Fruit fly (Drosophila melanogaster) whole organism, adult: ENCODE measurements around the gene CG15012.
A peak's percentile ranks its signal among the peaks of the same experiment; 100 is the strongest.

Experiments used
- CG11617 ChIP-seq: fragments of 200-800 bp; sonication (Bioruptor generic); optimal IDR thresholded peaks from 2 replicates; lab custom pipeline; 2017; ENCODE audit warnings: mild to moderate bottlenecking, missing biosample characterization, missing genetic modification reagents, missing genetic modification characterization
- CG1620 ChIP-seq: fragments of 200-800 bp; sonication (Bioruptor generic); optimal IDR thresholded peaks from 2 replicates; lab custom pipeline; 2016; ENCODE audit warnings: missing biosample characterization, missing genetic modification characterization
- CG5204 ChIP-seq: fragments of 200-800 bp; sonication (Bioruptor generic); optimal IDR thresholded peaks from 2 replicates; lab custom pipeline; 2016; ENCODE audit warnings: missing biosample characterization, missing genetic modification characterization
- CG7045 ChIP-seq: fragments of 200-800 bp; sonication (Bioruptor generic); optimal IDR thresholded peaks from 2 replicates; lab custom pipeline; 2017; ENCODE audit warnings: missing biosample characterization, mild to moderate bottlenecking, missing genetic modification characterization
- CG7101 ChIP-seq: fragments of 200-800 bp; sonication (Bioruptor generic); optimal IDR thresholded peaks from 2 replicates; lab custom pipeline; 2018; ENCODE audit warnings: missing biosample characterization, mild to moderate bottlenecking, missing genetic modification characterization, moderate library complexity
- Clk ChIP-seq: fragments of 200-800 bp; sonication (Bioruptor generic); optimal IDR thresholded peaks from 2 replicates; lab custom pipeline; 2017; ENCODE audit warnings: missing biosample characterization, missing genetic modification characterization
- Crg-1 ChIP-seq: fragments of 200-800 bp; sonication (Bioruptor generic); optimal IDR thresholded peaks from 2 replicates; lab custom pipeline; 2016; ENCODE audit warnings: missing biosample characterization, missing genetic modification characterization
- Hr96 ChIP-seq: fragments of 200-800 bp; sonication (Bioruptor generic); optimal IDR thresholded peaks from 2 replicates; lab custom pipeline; 2016; ENCODE audit warnings: missing biosample characterization, missing genetic modification characterization
- cic ChIP-seq: fragments of 200-800 bp; sonication (Bioruptor generic); optimal IDR thresholded peaks from 2 replicates; lab custom pipeline; 2017; ENCODE audit warnings: missing biosample characterization, mild to moderate bottlenecking, missing genetic modification characterization, moderate library complexity
- cnc ChIP-seq, 2 experiments: fragments of >200 bp; optimal IDR thresholded peaks; 2 replicates each; lab custom pipeline; 2017
- kay ChIP-seq: fragments of 200-800 bp; sonication (Bioruptor generic); peaks from one replicate; lab custom pipeline; 2016; ENCODE audit warnings: missing biosample characterization, missing genetic modification characterization, borderline replicate concordance
- ovo ChIP-seq: fragments of 200-800 bp; sonication (Bioruptor generic); optimal IDR thresholded peaks from 2 replicates; lab custom pipeline; 2016; ENCODE audit warnings: missing biosample characterization, missing genetic modification characterization

- TF ChIP-seq CG11617: no peak
- TF ChIP-seq Hr96 (GFP tag; lab: Kevin White, UChicago): no peak
- TF ChIP-seq Crg-1 (GFP tag; lab: Kevin White, UChicago): no peak
- no peak for TF ChIP-seq CG5204
- no peak for TF ChIP-seq cic (GFP tag; lab: Kevin White, UChicago)
- peak; percentile 27 for TF ChIP-seq CG7101 (tag; lab: Kevin White, UChicago)
- TF ChIP-seq CG1620 (GFP tag; lab: Kevin White, UChicago): no peak
- TF ChIP-seq ovo (GFP tag; lab: Kevin White, UChicago): no peak
- TF ChIP-seq kay (GFP tag; lab: Kevin White, UChicago): no peak
- no peak for TF ChIP-seq Clk (GFP tag; lab: Kevin White, UChicago)
- TF ChIP-seq cnc (optimal IDR thresholded peaks at IDR 0.05; lab: Kevin White, UChicago): no peak
- TF ChIP-seq CG7045 (GFP tag; lab: Kevin White, UChicago): no peak
Observed at dm6 chr3L:4242428-4242827, 49.6 kb downstream of the CG15012 start, which contains the start of gene pav.
